Worm (Caenorhabditis elegans) whole organism, L2 larva: Measurements from ENCODE around the gene fbxa-14.

Source experiments
- C34F6.9 ChIP-seq: fragments of 150-350 bp; optimal IDR thresholded peaks from 2 replicates; lab custom pipeline; 2014; ENCODE audit warnings: missing biosample characterization, missing genetic modification characterization
- F13H6.1 ChIP-seq: sonication (generic microtip); optimal IDR thresholded peaks from 2 replicates; lab custom pipeline; 2016; ENCODE audit warnings: missing genetic modification characterization, missing compliant biosample characterization
- Y55F3AM.14 ChIP-seq: fragments of 200-800 bp; sonication (Bioruptor generic); optimal IDR thresholded peaks from 2 replicates; lab custom pipeline; 2018; ENCODE audit warnings: mild to moderate bottlenecking, missing genetic modification characterization, missing compliant biosample characterization
- ZK546.5 ChIP-seq: sonication (generic microtip); optimal IDR thresholded peaks from 2 replicates; lab custom pipeline; 2017; ENCODE audit warnings: missing biosample characterization, missing genetic modification characterization
- alr-1 ChIP-seq: fragments of 150-350 bp; optimal IDR thresholded peaks from 2 replicates; lab custom pipeline; 2014; ENCODE audit warnings: missing biosample characterization, missing genetic modification characterization
- aly-2 ChIP-seq: fragments of 150-350 bp; optimal IDR thresholded peaks from 2 replicates; lab custom pipeline; 2014; ENCODE audit warnings: missing biosample characterization, missing genetic modification characterization
- ama-1 ChIP-seq: fragments of 150-350 bp; optimal IDR thresholded peaks from 2 replicates; lab custom pipeline; 2018; ENCODE audit warnings: inconsistent platforms
- ceh-16 ChIP-seq: fragments of 150-350 bp; optimal IDR thresholded peaks from 2 replicates; lab custom pipeline; 2014; ENCODE audit warnings: missing biosample characterization, missing genetic modification characterization
- ceh-82 ChIP-seq: fragments of 150-350 bp; optimal IDR thresholded peaks from 2 replicates; lab custom pipeline; 2014; ENCODE audit warnings: missing biosample characterization, missing genetic modification characterization
- dmd-4 ChIP-seq: sonication (generic microtip); optimal IDR thresholded peaks from 2 replicates; lab custom pipeline; 2017; ENCODE audit warnings: missing biosample characterization, missing genetic modification characterization
- egl-27 ChIP-seq: sonication (generic microtip); optimal IDR thresholded peaks from 3 replicates; lab custom pipeline; 2017; ENCODE audit warnings: missing biosample characterization, missing genetic modification reagents, missing genetic modification characterization
- elt-3 ChIP-seq: sonication (generic microtip); optimal IDR thresholded peaks from 2 replicates; lab custom pipeline; 2017; ENCODE audit warnings: missing biosample characterization, missing genetic modification characterization
- fos-1 ChIP-seq: fragments of 150-350 bp; optimal IDR thresholded peaks from 2 replicates; lab custom pipeline; 2014; ENCODE audit warnings: missing biosample characterization, missing genetic modification characterization
- gmeb-1 ChIP-seq: fragments of 150-350 bp; optimal IDR thresholded peaks from 2 replicates; lab custom pipeline; 2014; ENCODE audit warnings: missing biosample characterization, missing genetic modification characterization
- lin-11 ChIP-seq: fragments of 150-350 bp; sonication (generic microtip); optimal IDR thresholded peaks from 2 replicates; lab custom pipeline; 2014; ENCODE audit warnings: missing biosample characterization, missing genetic modification characterization, inconsistent platforms, mixed read lengths
- lin-13 ChIP-seq: fragments of 150-350 bp; optimal IDR thresholded peaks from 2 replicates; lab custom pipeline; 2014; ENCODE audit warnings: missing biosample characterization, missing genetic modification reagents, missing genetic modification characterization
- lin-39 ChIP-seq: fragments of 150-350 bp; optimal IDR thresholded peaks from 2 replicates; lab custom pipeline; 2014; ENCODE audit warnings: missing biosample characterization, missing genetic modification reagents, missing genetic modification characterization
- lsy-2 ChIP-seq, 2 experiments: fragments of 150-350 bp in 1 of 2; sonication (generic microtip) in 1 of 2; optimal IDR thresholded peaks; 2 replicates each; lab custom pipeline; 2014 to 2017; ENCODE audit warnings: missing biosample characterization in 2 of 2, missing genetic modification characterization in 2 of 2
- mbf-1 ChIP-seq: sonication (generic microtip); optimal IDR thresholded peaks from 2 replicates; lab custom pipeline; 2017; ENCODE audit warnings: missing biosample characterization, missing genetic modification characterization
- mdl-1 ChIP-seq, 2 experiments: fragments of 150-350 bp in 1 of 2; sonication (generic microtip) in 1 of 2; optimal IDR thresholded peaks; 2 replicates each; lab custom pipeline; 2017; ENCODE audit warnings: missing biosample characterization in 2 of 2, missing genetic modification characterization in 2 of 2
- nhr-10 ChIP-seq: sonication (generic microtip); optimal IDR thresholded peaks from 2 replicates; lab custom pipeline; 2017; ENCODE audit warnings: missing biosample characterization, missing genetic modification characterization
- nhr-11 ChIP-seq: fragments of 150-350 bp; optimal IDR thresholded peaks from 2 replicates; lab custom pipeline; 2014; ENCODE audit warnings: missing biosample characterization, missing genetic modification characterization
- nhr-129 ChIP-seq: fragments of 150-350 bp; optimal IDR thresholded peaks from 2 replicates; lab custom pipeline; 2014; ENCODE audit warnings: missing biosample characterization, missing genetic modification characterization
- nhr-21 ChIP-seq: fragments of 150-350 bp; optimal IDR thresholded peaks from 2 replicates; lab custom pipeline; 2014; ENCODE audit warnings: missing biosample characterization, missing genetic modification characterization
- nhr-23 ChIP-seq: fragments of 150-350 bp; optimal IDR thresholded peaks from 2 replicates; lab custom pipeline; 2014; ENCODE audit warnings: missing biosample characterization, missing genetic modification reagents, missing genetic modification characterization
- nhr-237 ChIP-seq: fragments of 150-350 bp; optimal IDR thresholded peaks from 2 replicates; lab custom pipeline; 2014; ENCODE audit warnings: missing biosample characterization, missing genetic modification characterization
- nhr-25 ChIP-seq: fragments of 150-350 bp; sonication (generic microtip); optimal IDR thresholded peaks from 3 replicates; lab custom pipeline; 2014; ENCODE audit warnings: missing biosample characterization, missing genetic modification characterization
- nhr-6 ChIP-seq: fragments of 150-350 bp; optimal IDR thresholded peaks from 2 replicates; lab custom pipeline; 2014; ENCODE audit warnings: missing biosample characterization, missing genetic modification characterization
- nhr-77 ChIP-seq: fragments of 150-350 bp; optimal IDR thresholded peaks from 2 replicates; lab custom pipeline; 2014; ENCODE audit warnings: missing biosample characterization, missing genetic modification characterization
- peb-1 ChIP-seq: fragments of 150-350 bp; optimal IDR thresholded peaks from 2 replicates; lab custom pipeline; 2014; ENCODE audit warnings: missing biosample characterization, missing genetic modification characterization
- sem-4 ChIP-seq: fragments of 150-350 bp; optimal IDR thresholded peaks from 2 replicates; lab custom pipeline; 2014; ENCODE audit warnings: missing biosample characterization, missing genetic modification reagents, missing genetic modification characterization
- skn-1 ChIP-seq: sonication (generic microtip); optimal IDR thresholded peaks from 2 replicates; lab custom pipeline; 2017; ENCODE audit warnings: missing biosample characterization, missing genetic modification characterization
- sma-3 ChIP-seq: sonication (generic microtip); optimal IDR thresholded peaks from 2 replicates; lab custom pipeline; 2016; ENCODE audit warnings: missing genetic modification reagents, missing genetic modification characterization, missing compliant biosample characterization
- sma-9 ChIP-seq, 2 experiments: fragments of 150-350 bp in 1 of 2; sonication (generic microtip) in 1 of 2; optimal IDR thresholded peaks; 2 replicates each; lab custom pipeline; 2014 to 2016; ENCODE audit warnings: missing genetic modification characterization in 2 of 2, mild to moderate bottlenecking in 1 of 2, missing biosample characterization in 1 of 2, missing compliant biosample characterization in 1 of 2, missing genetic modification reagents in 1 of 2, moderate library complexity in 1 of 2
- unc-39 ChIP-seq: fragments of 150-350 bp; optimal IDR thresholded peaks from 2 replicates; lab custom pipeline; 2014; ENCODE audit warnings: missing biosample characterization, missing genetic modification characterization
- unc-55 ChIP-seq: fragments of 150-350 bp; sonication (generic microtip); optimal IDR thresholded peaks from 3 replicates; lab custom pipeline; 2014; ENCODE audit warnings: missing biosample characterization, missing genetic modification reagents, missing genetic modification characterization
- unc-62 ChIP-seq: fragments of 150-350 bp; optimal IDR thresholded peaks from 2 replicates; lab custom pipeline; 2014; ENCODE audit warnings: missing biosample characterization, missing genetic modification reagents, missing genetic modification characterization
- ztf-4 ChIP-seq: fragments of 150-350 bp; optimal IDR thresholded peaks from 2 replicates; lab custom pipeline; 2014; ENCODE audit warnings: missing biosample characterization, missing genetic modification characterization

fbxa-14 gene

DNA sequence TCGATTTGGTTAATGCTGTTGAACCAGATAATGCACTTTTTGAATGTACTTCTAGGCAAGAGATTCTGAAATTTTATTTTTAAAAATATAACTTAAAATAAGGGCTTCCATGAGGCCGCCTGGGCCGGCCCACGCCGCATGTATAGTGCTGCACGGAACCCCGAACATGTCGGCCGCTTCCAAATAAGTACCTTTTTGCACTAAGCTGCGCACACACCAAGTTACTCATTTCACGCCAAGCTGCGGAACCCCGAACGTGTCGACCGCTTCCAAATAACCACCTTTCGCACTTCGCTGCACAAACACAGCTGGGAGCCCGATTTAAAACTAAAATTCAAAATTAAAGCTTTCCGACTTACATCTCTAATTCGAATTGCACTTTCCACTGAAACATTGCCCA is 13.0 kb downstream of the fbxa-14 start:
- TF ChIP-seq nhr-21 (tag; lab: Kevin White, UChicago) (no peak), nhr-11 (tag; lab: Kevin White, UChicago) (no peak), nhr-23 (no peak), unc-39 (no peak), sma-3 (GFP tag; lab: Kevin White, UChicago) (no peak), elt-3 (no peak), C34F6.9 (tag; lab: Kevin White, UChicago) (no peak), gmeb-1 (tag; lab: Kevin White, UChicago) (no peak), ceh-16 (tag; lab: Kevin White, UChicago) (no peak), skn-1 (no peak), ceh-82 (tag; lab: Kevin White, UChicago) (no peak), lin-39 (tag; lab: Kevin White, UChicago) (no peak), nhr-10 (tag; lab: Kevin White, UChicago) (no peak), aly-2 (tag; lab: Kevin White, UChicago) (no peak), peb-1 (tag; lab: Kevin White, UChicago) (no peak)

DNA sequence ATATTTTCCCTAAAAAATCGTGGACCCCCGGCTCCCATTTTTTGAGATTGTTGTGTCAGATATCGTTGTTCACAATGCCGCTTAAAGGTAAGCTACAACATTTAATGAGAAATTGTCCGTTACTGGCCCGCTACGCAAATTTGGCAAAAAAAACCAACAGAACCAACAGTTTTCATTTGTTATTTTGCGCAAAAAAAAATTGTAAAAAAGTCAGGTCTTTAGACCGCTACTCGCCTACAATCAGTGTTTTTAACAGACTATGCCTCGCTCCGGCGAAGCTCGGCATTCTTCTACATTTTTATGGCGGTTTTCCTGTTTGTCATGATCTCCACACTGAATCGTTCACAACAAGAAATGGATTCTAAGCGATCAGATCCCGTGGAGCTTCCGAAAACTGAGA is 15.5 kb downstream of the fbxa-14 start, which contains the start of gene Y82E9BL.12:
TSS of gene Y82E9BL.12 (plus strand) at position 301 of the 400 bp plus-strand sequence.
- no peak for TF ChIP-seq nhr-6
- no peak for TF ChIP-seq unc-62 (GFP tag; lab: Kevin White, UChicago)
- TF ChIP-seq nhr-23, result no peak
- no peak for TF ChIP-seq nhr-237 (tag; lab: Kevin White, UChicago)
- TF ChIP-seq sem-4 (tag; lab: Kevin White, UChicago), result no peak
- TF ChIP-seq, all 48 proteins: peak for 0

DNA sequence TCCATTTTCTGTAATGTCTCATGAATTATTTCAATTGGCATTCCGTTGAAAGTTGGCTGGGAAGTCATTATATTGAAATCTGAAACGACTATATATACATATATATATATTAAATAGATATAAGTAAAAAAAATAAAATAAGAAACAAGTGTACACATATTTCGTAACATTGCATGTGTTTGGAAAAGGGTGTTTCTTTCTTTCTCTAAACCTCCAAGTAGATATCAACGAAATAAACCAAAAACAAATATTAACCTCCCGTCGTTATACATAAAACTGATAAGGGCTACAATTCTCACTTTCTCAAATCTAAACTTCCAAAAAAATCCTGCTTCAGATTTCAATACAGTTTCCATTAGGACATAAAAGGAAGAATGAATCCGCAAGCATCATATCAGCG is 16.2 kb downstream of the fbxa-14 start, which contains the start of gene fbxa-79:
TSS of gene fbxa-79 (minus strand) at position 86 of the 400 bp plus-strand sequence.
- TF ChIP-seq ZK546.5 (tag; lab: Kevin White, UChicago) (no peak), sma-9 (GFP tag; optimal IDR thresholded peaks at IDR 0.05; lab: Kevin White, UChicago) (peak; percentile 13), sma-9 (tag; optimal IDR thresholded peaks at IDR 0.05; lab: Kevin White, UChicago) (no peak), nhr-129 (tag; lab: Kevin White, UChicago) (peak; percentile 80), unc-55 (GFP tag; lab: Kevin White, UChicago) (peak; percentile 13), fos-1 (tag; lab: Kevin White, UChicago) (peak; percentile 66)

DNA sequence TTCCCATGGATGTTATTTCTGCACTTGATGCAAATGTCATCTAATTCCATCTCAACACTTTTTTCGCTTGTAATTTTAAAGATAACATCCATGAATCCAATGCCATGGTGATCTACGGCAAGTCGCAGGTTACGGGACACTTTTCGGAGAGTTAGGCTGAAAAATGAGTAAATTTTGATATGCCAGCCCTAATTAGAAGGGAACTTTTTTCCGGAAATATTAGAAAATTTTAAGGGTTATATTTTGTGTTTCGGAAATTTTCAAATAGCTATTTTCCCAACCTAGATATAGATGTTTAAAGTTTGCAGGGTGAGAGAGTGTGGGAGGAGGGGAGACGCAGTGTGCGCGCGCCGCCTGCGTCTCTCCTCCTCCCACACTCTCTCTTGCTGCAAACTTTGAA is 17.1 kb downstream of the fbxa-14 start:
- TF ChIP-seq peb-1 (tag; lab: Kevin White, UChicago) (no peak), nhr-129 (tag; lab: Kevin White, UChicago) (no peak), lsy-2 (tag; optimal IDR thresholded peaks at IDR 0.05; lab: Kevin White, UChicago) (no peak), skn-1 (no peak), nhr-21 (tag; lab: Kevin White, UChicago) (no peak), dmd-4 (tag; lab: Kevin White, UChicago) (no peak), lin-11 (tag; lab: Kevin White, UChicago) (no peak), Y55F3AM.14 (GFP tag; lab: Kevin White, UChicago) (no peak), alr-1 (no peak), nhr-11 (tag; lab: Kevin White, UChicago) (no peak), nhr-25 (tag; lab: Kevin White, UChicago) (no peak)

DNA sequence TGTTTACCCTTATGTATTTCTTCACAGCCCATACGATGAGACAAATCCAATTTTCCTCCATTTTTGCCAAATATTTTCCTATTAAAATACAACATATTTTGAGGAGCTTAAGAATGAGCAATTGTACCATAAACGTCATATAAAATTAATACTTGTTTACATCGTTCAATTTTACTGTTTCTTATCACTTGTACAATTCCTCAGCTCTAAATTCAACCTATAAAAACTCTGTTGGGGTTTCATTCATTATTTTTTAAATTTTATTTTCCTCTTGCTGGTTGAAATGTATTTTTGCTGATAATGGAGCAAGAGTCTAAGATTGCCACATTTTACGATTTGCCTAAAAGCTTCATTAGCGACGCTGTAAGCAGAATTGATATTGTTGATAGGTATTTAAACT is 21.0 kb downstream of the fbxa-14 start, which contains the start of gene fbxa-75:
TSS of gene fbxa-75 (plus strand) at position 301 of the 400 bp plus-strand sequence.
- TF ChIP-seq egl-27 (tag; lab: Kevin White, UChicago), result no peak
- no peak for TF ChIP-seq lin-13 (GFP tag; lab: Kevin White, UChicago)
- no peak for TF ChIP-seq alr-1
- no peak for TF ChIP-seq dmd-4 (tag; lab: Kevin White, UChicago)
- no peak for TF ChIP-seq unc-62 (GFP tag; lab: Kevin White, UChicago)
- no peak for TF ChIP-seq mbf-1 (tag; lab: Kevin White, UChicago)
- no peak for TF ChIP-seq ZK546.5 (tag; lab: Kevin White, UChicago)
- TF ChIP-seq skn-1, result no peak
- no peak for TF ChIP-seq lin-39 (tag; lab: Kevin White, UChicago)
- no peak for TF ChIP-seq ceh-82 (tag; lab: Kevin White, UChicago)
- TF ChIP-seq ama-1 (lab: Kevin White, UChicago), result no peak
- no peak for TF ChIP-seq unc-55 (GFP tag; lab: Kevin White, UChicago)
- TF ChIP-seq F13H6.1 (tag; lab: Kevin White, UChicago), result no peak
- no peak for TF ChIP-seq C34F6.9 (tag; lab: Kevin White, UChicago)
- no peak for TF ChIP-seq ztf-4
- TF ChIP-seq elt-3, result no peak
- no peak for TF ChIP-seq aly-2 (tag; lab: Kevin White, UChicago)
- TF ChIP-seq mdl-1 (tag; optimal IDR thresholded peaks at IDR 0.05; lab: Kevin White, UChicago), result no peak
- TF ChIP-seq nhr-77, result no peak
- no peak for TF ChIP-seq nhr-10 (tag; lab: Kevin White, UChicago)
